Fruit fly (Drosophila melanogaster) whole organism, embryonic: Measurements from ENCODE around the gene Rpn2.

ENCODE experiments used
- Atf3 ChIP-seq: fragments of 200-800 bp; sonication (Bioruptor generic); optimal IDR thresholded peaks from 3 replicates; lab custom pipeline; 2016; ENCODE audit warnings: missing biosample characterization, missing genetic modification characterization
- Bgb ChIP-seq: fragments of 200-800 bp; sonication (Bioruptor generic); IDR thresholded peaks from 2 replicates; pipeline ENCODE4 v1.3.6; 2022; ENCODE audit warnings: missing biosample characterization, missing genetic modification characterization; ENCODE audit not compliant: partially characterized antibody
- CG12769 ChIP-seq: fragments of 200-800 bp; sonication (Bioruptor generic); optimal IDR thresholded peaks from 2 replicates; lab custom pipeline; 2019; ENCODE audit warnings: missing biosample characterization, mild to moderate bottlenecking, missing genetic modification characterization, moderate library complexity
- CG15011 ChIP-seq: fragments of 200-800 bp; sonication (Bioruptor generic); optimal IDR thresholded peaks from 3 replicates; lab custom pipeline; 2018; ENCODE audit warnings: missing biosample characterization, mild to moderate bottlenecking, missing genetic modification characterization
- CG1602 ChIP-seq: fragments of 200-800 bp; sonication (Bioruptor generic); optimal IDR thresholded peaks from 3 replicates; lab custom pipeline; 2016; ENCODE audit warnings: missing biosample characterization, missing genetic modification characterization
- CG1603 ChIP-seq: fragments of 200-800 bp; sonication (Bioruptor generic); optimal IDR thresholded peaks from 2 replicates; lab custom pipeline; 2019; ENCODE audit warnings: missing biosample characterization, mild to moderate bottlenecking, missing genetic modification characterization, moderate library complexity
- CG16779 ChIP-seq: fragments of 200-800 bp; sonication (Bioruptor generic); IDR thresholded peaks from 2 replicates; pipeline ENCODE4 v1.3.6; 2022; ENCODE audit warnings: missing biosample characterization, missing genetic modification characterization
- CG17328 ChIP-seq: fragments of 200-800 bp; sonication (Bioruptor generic); IDR thresholded peaks from 2 replicates; pipeline ENCODE4 v1.3.6; 2022; ENCODE audit warnings: missing biosample characterization, missing genetic modification characterization
- CG17361 ChIP-seq: fragments of 200-800 bp; sonication (Bioruptor generic); IDR thresholded peaks from 3 replicates; pipeline ENCODE4 v1.3.6; 2022; ENCODE audit warnings: missing biosample characterization, missing genetic modification characterization
- CG17802 ChIP-seq: fragments of 200-800 bp; sonication (Bioruptor generic); optimal IDR thresholded peaks from 2 replicates; lab custom pipeline; 2018; ENCODE audit warnings: missing biosample characterization, mild to moderate bottlenecking, missing genetic modification characterization, moderate library complexity
- CG2202 ChIP-seq: fragments of 200-800 bp; sonication (Bioruptor generic); optimal IDR thresholded peaks from 2 replicates; lab custom pipeline; 2018; ENCODE audit warnings: missing biosample characterization, mild to moderate bottlenecking, missing genetic modification characterization
- CG30403 ChIP-seq: fragments of 200-800 bp; sonication (Bioruptor generic); optimal IDR thresholded peaks from 3 replicates; lab custom pipeline; 2016; ENCODE audit warnings: missing biosample characterization, missing genetic modification characterization
- CG31441 ChIP-seq: fragments of 200-800 bp; sonication (Bioruptor generic); IDR thresholded peaks from 2 replicates; pipeline ENCODE4 v1.3.6; 2022; ENCODE audit warnings: missing biosample characterization, missing genetic modification characterization
- CG7357 ChIP-seq: fragments of 200-800 bp; sonication (Bioruptor generic); IDR thresholded peaks from 3 replicates; pipeline ENCODE4 v1.3.6; 2022; ENCODE audit warnings: missing biosample characterization, missing genetic modification characterization
- CG8281 ChIP-seq: fragments of 200-800 bp; sonication (Bioruptor generic); optimal IDR thresholded peaks from 2 replicates; lab custom pipeline; 2018; ENCODE audit warnings: missing biosample characterization, mild to moderate bottlenecking, missing genetic modification characterization, moderate library complexity
- CG8388 ChIP-seq: fragments of 200-800 bp; sonication (Bioruptor generic); optimal IDR thresholded peaks from 2 replicates; lab custom pipeline; 2019; ENCODE audit warnings: missing biosample characterization, mild to moderate bottlenecking, missing genetic modification characterization, moderate library complexity
- CG9876 ChIP-seq: fragments of 200-800 bp; sonication (Bioruptor generic); optimal IDR thresholded peaks from 2 replicates; lab custom pipeline; 2016; ENCODE audit warnings: missing biosample characterization, missing genetic modification characterization
- Doc2 ChIP-seq: fragments of 200-800 bp; sonication (Bioruptor generic); IDR thresholded peaks from 2 replicates; pipeline ENCODE4 v1.3.6; 2022; ENCODE audit warnings: missing biosample characterization, missing genetic modification characterization
- Drgx ChIP-seq: fragments of 200-800 bp; sonication (Bioruptor generic); IDR thresholded peaks from 2 replicates; pipeline ENCODE4 v1.3.6; 2022; ENCODE audit warnings: missing biosample characterization, missing genetic modification characterization
- Eip74EF ChIP-seq, 2 experiments: fragments of 200-800 bp in 1 of 2; fragments of >200 bp in 1 of 2; sonication (Bioruptor generic) in 1 of 2; optimal IDR thresholded peaks; 2 replicates each; lab custom pipeline; 2017 to 2019; ENCODE audit warnings: missing biosample characterization in 2 of 2, missing genetic modification characterization in 2 of 2, mild to moderate bottlenecking in 1 of 2, moderate library complexity in 1 of 2
- Hand ChIP-seq: fragments of 200-800 bp; sonication (Bioruptor generic); optimal IDR thresholded peaks from 2 replicates; lab custom pipeline; 2017; ENCODE audit warnings: mild to moderate bottlenecking, missing biosample characterization, missing genetic modification reagents, missing genetic modification characterization
- Hey ChIP-seq: fragments of 200-800 bp; sonication (Bioruptor generic); optimal IDR thresholded peaks from 3 replicates; lab custom pipeline; 2018; ENCODE audit warnings: missing biosample characterization, mild to moderate bottlenecking, missing genetic modification characterization
- Hmr ChIP-seq: fragments of 200-800 bp; sonication (Bioruptor generic); optimal IDR thresholded peaks from 3 replicates; lab custom pipeline; 2017; ENCODE audit warnings: mild to moderate bottlenecking, missing biosample characterization, missing genetic modification reagents, missing genetic modification characterization
- MTF-1 ChIP-seq: fragments of 200-800 bp; sonication (Bioruptor generic); optimal IDR thresholded peaks from 2 replicates; lab custom pipeline; 2018; ENCODE audit warnings: missing biosample characterization, mild to moderate bottlenecking, missing genetic modification characterization, borderline replicate concordance
- Ravus ChIP-seq: fragments of 200-800 bp; sonication (Bioruptor generic); IDR thresholded peaks from 2 replicates; pipeline ENCODE4 v1.3.6; 2022; ENCODE audit warnings: missing biosample characterization, missing genetic modification characterization
- Scr ChIP-seq: fragments of 200-800 bp; sonication (Bioruptor generic); IDR thresholded peaks from 2 replicates; pipeline ENCODE4 v1.3.6; 2022; ENCODE audit warnings: missing biosample characterization, missing genetic modification characterization; ENCODE audit not compliant: partially characterized antibody
- Taf1 ChIP-seq: fragments of 200-800 bp; sonication (Bioruptor generic); IDR thresholded peaks from 2 replicates; pipeline ENCODE4 v1.3.6; 2022; ENCODE audit warnings: missing biosample characterization, missing genetic modification characterization
- bbx ChIP-seq: fragments of 200-800 bp; sonication (Bioruptor generic); IDR thresholded peaks from 2 replicates; pipeline ENCODE4 v1.3.6; 2022; ENCODE audit warnings: missing biosample characterization, missing genetic modification characterization; ENCODE audit not compliant: partially characterized antibody
- btn ChIP-seq: fragments of 200-800 bp; sonication (Bioruptor generic); optimal IDR thresholded peaks from 2 replicates; lab custom pipeline; 2016; ENCODE audit warnings: missing biosample characterization, missing genetic modification characterization
- cg ChIP-seq: fragments of 200-800 bp; sonication (Bioruptor generic); optimal IDR thresholded peaks from 3 replicates; lab custom pipeline; 2019; ENCODE audit warnings: missing biosample characterization, mild to moderate bottlenecking, missing genetic modification characterization, moderate library complexity
- chm ChIP-seq: fragments of 200-800 bp; sonication (Bioruptor generic); IDR thresholded peaks from 2 replicates; pipeline ENCODE4 v1.3.6; 2022; ENCODE audit warnings: missing biosample characterization, missing genetic modification characterization
- chn ChIP-seq: fragments of 200-800 bp; sonication (Bioruptor generic); optimal IDR thresholded peaks from 2 replicates; lab custom pipeline; 2016; ENCODE audit warnings: missing biosample characterization, missing genetic modification characterization
- da ChIP-seq: fragments of 200-800 bp; sonication (Bioruptor generic); optimal IDR thresholded peaks from 2 replicates; lab custom pipeline; 2016; ENCODE audit warnings: missing biosample characterization, missing genetic modification characterization
- dati ChIP-seq: fragments of 200-800 bp; sonication (Bioruptor generic); IDR thresholded peaks from 2 replicates; pipeline ENCODE4 v1.3.6; 2022; ENCODE audit warnings: missing biosample characterization, missing genetic modification characterization
- dimm ChIP-seq: fragments of 200-800 bp; sonication (Bioruptor generic); IDR thresholded peaks from 2 replicates; pipeline ENCODE4 v1.3.6; 2022; ENCODE audit warnings: missing biosample characterization, missing genetic modification characterization
- dm ChIP-seq: fragments of 200-800 bp; sonication (Bioruptor generic); optimal IDR thresholded peaks from 3 replicates; lab custom pipeline; 2016; ENCODE audit warnings: missing biosample characterization, missing genetic modification characterization
- insv ChIP-seq, 2 experiments: fragments of 200-800 bp; sonication (Bioruptor generic); optimal IDR thresholded peaks; 3 replicates each; lab custom pipeline; 2016 to 2018; ENCODE audit warnings: missing biosample characterization in 2 of 2, missing genetic modification characterization in 2 of 2
- lola ChIP-seq, 3 experiments: fragments of >200 bp in 2 of 3; fragments of 200-800 bp in 1 of 3; sonication (Bioruptor generic) in 1 of 3; optimal IDR thresholded peaks; 2 replicates each; lab custom pipeline; 2017 to 2019; ENCODE audit warnings: missing biosample characterization in 3 of 3, missing genetic modification characterization in 3 of 3, mild to moderate bottlenecking in 1 of 3, moderate library complexity in 1 of 3
- mam ChIP-seq: fragments of 200-800 bp; sonication (Bioruptor generic); optimal IDR thresholded peaks from 3 replicates; lab custom pipeline; 2016; ENCODE audit warnings: missing biosample characterization, missing genetic modification characterization
- nom ChIP-seq: fragments of 200-800 bp; sonication (Bioruptor generic); optimal IDR thresholded peaks from 2 replicates; lab custom pipeline; 2017; ENCODE audit warnings: missing biosample characterization, missing genetic modification characterization, mild to moderate bottlenecking, moderate library complexity, missing genetic modification reagents
- pum ChIP-seq: fragments of 200-800 bp; sonication (Bioruptor generic); optimal IDR thresholded peaks from 2 replicates; lab custom pipeline; 2016; ENCODE audit warnings: missing biosample characterization, missing genetic modification characterization
- repo ChIP-seq: fragments of 200-800 bp; sonication (Bioruptor generic); optimal IDR thresholded peaks from 2 replicates; lab custom pipeline; 2016; ENCODE audit warnings: missing biosample characterization, missing genetic modification characterization
- ro ChIP-seq: fragments of 200-800 bp; sonication (Bioruptor generic); IDR thresholded peaks from 2 replicates; pipeline ENCODE4 v1.3.6; 2022; ENCODE audit warnings: missing biosample characterization, missing genetic modification characterization
- schlank ChIP-seq: fragments of 200-800 bp; sonication (Bioruptor generic); optimal IDR thresholded peaks from 2 replicates; lab custom pipeline; 2018; ENCODE audit warnings: missing biosample characterization, mild to moderate bottlenecking, missing genetic modification characterization
- sens-2 ChIP-seq: fragments of 200-800 bp; sonication (Bioruptor generic); IDR thresholded peaks from 2 replicates; pipeline ENCODE4 v1.3.6; 2022; ENCODE audit warnings: missing biosample characterization, missing genetic modification characterization
- sima ChIP-seq: fragments of 200-800 bp; sonication (Bioruptor generic); optimal IDR thresholded peaks from 2 replicates; lab custom pipeline; 2016; ENCODE audit warnings: missing biosample characterization, missing genetic modification characterization
- slp2 ChIP-seq: fragments of 200-800 bp; sonication (Bioruptor generic); optimal IDR thresholded peaks from 2 replicates; lab custom pipeline; 2016; ENCODE audit warnings: missing biosample characterization, missing genetic modification characterization
- stc ChIP-seq: fragments of 200-800 bp; sonication (Bioruptor generic); IDR thresholded peaks from 2 replicates; pipeline ENCODE4 v1.3.6; 2022; ENCODE audit warnings: missing biosample characterization, missing genetic modification characterization
- vvl ChIP-seq: fragments of 200-800 bp; sonication (Bioruptor generic); IDR thresholded peaks from 2 replicates; pipeline ENCODE4 v1.3.6; 2022; ENCODE audit warnings: missing biosample characterization, missing genetic modification characterization

The Rpn2 gene

dm6 chr3R:29112398-29113150 lies 40.8 kb upstream of the Rpn2 start, which contains the start of the genes alpha-Man-Ib and Pdhb (continued):
- TF ChIP-seq vvl (GFP tag; lab: Robert Waterston, UW), result peak; percentile 87
- TF ChIP-seq CG1603 (tag; lab: Kevin White, UChicago), result peak; percentile 56
- peak; percentile 58 for TF ChIP-seq Taf1 (GFP tag; lab: Robert Waterston, UW)
- peak; percentile 45; the same call in 1 of the 2 replicates for TF ChIP-seq Drgx (GFP tag; lab: Robert Waterston, UW)
- no peak for TF ChIP-seq bbx
- TF ChIP-seq lola (GFP tag; optimal IDR thresholded peaks at IDR 0.05; lab: Kevin White, UChicago), result peak in 1 of 3 experiments; percentile 77
- no peak for TF ChIP-seq Hey (tag; lab: Kevin White, UChicago)
- no peak for TF ChIP-seq Doc2 (GFP tag; lab: Robert Waterston, UW)
- peak; percentile 89 for TF ChIP-seq CG30403 (GFP tag; lab: Kevin White, UChicago)
- no peak for TF ChIP-seq repo (GFP tag; lab: Kevin White, UChicago)
- TF ChIP-seq dimm (GFP tag; lab: Robert Waterston, UW), result no peak
- TF ChIP-seq chn, result peak; percentile 66
- TF ChIP-seq Bgb (GFP tag; lab: Robert Waterston, UW), result no peak
- no peak for TF ChIP-seq sima (GFP tag; lab: Kevin White, UChicago)
- no peak for TF ChIP-seq Atf3 (GFP tag; lab: Kevin White, UChicago)
- TF ChIP-seq insv (GFP tag; optimal IDR thresholded peaks at IDR 0.05; lab: Kevin White, UChicago), result peak in 1 of 2 experiments; percentile 51
- peak; percentile 50; the same call in 1 of the 2 replicates for TF ChIP-seq ro
- TF ChIP-seq CG2202 (tag; lab: Kevin White, UChicago), result peak; percentile 20
- 0 out of 2 replicates have a peak, but pooled peaks have one; percentile 34 for TF ChIP-seq chm (GFP tag; lab: Robert Waterston, UW)
- TF ChIP-seq dati, result no peak
- peak; percentile 57; the same call in 1 of the 2 replicates for TF ChIP-seq sens-2
- TF ChIP-seq CG1602 (GFP tag; lab: Kevin White, UChicago), result peak; percentile 81
- peak; percentile 74 for TF ChIP-seq mam (GFP tag; lab: Kevin White, UChicago)
- TF ChIP-seq dm (GFP tag; lab: Kevin White, UChicago), result no peak
- TF ChIP-seq CG12769 (tag; lab: Kevin White, UChicago), result no peak
- TF ChIP-seq CG17802, result peak; percentile 42
- peak; percentile 45 for TF ChIP-seq nom (GFP tag; lab: Kevin White, UChicago)
- no peak for TF ChIP-seq btn (GFP tag; lab: Kevin White, UChicago)
- TF ChIP-seq CG15011 (GFP tag; lab: Kevin White, UChicago), result no peak
- peak; percentile 62 for TF ChIP-seq pum (GFP tag; lab: Kevin White, UChicago)
- peak; percentile 37; the same call in 1 of the 2 replicates for TF ChIP-seq Scr (GFP tag; lab: Robert Waterston, UW)
- peak; percentile 35 for TF ChIP-seq schlank (tag; lab: Kevin White, UChicago)
- TF ChIP-seq stc (GFP tag; lab: Robert Waterston, UW), result peak; percentile 75
- TF ChIP-seq da (GFP tag; lab: Kevin White, UChicago), result no peak
- peak; percentile 10 for TF ChIP-seq slp2
- TF ChIP-seq cg (GFP tag; lab: Kevin White, UChicago), result no peak
- TF ChIP-seq CG17328 (GFP tag; lab: Robert Waterston, UW), result peak; percentile 64
- peak; percentile 11 for TF ChIP-seq CG17361 (GFP tag; lab: Robert Waterston, UW)
- no peak for TF ChIP-seq CG8281 (tag; lab: Kevin White, UChicago)
- no peak for TF ChIP-seq Ravus (GFP tag; lab: Robert Waterston, UW)
- TF ChIP-seq Hmr (GFP tag; lab: Kevin White, UChicago), result peak; percentile 80
- no peak for TF ChIP-seq Eip74EF (GFP tag; optimal IDR thresholded peaks at IDR 0.05; lab: Kevin White, UChicago)
- TF ChIP-seq CG16779 (GFP tag; lab: Robert Waterston, UW), result peak; percentile 64; the same call in 1 of the 2 replicates
- no peak; the same call in 1 of the 2 replicates for TF ChIP-seq CG31441
- TF ChIP-seq MTF-1 (GFP tag; lab: Kevin White, UChicago), result peak; percentile 48
- peak; percentile 67 for TF ChIP-seq CG8388 (GFP tag; lab: Kevin White, UChicago)
- peak; percentile 59 for TF ChIP-seq CG9876
- peak; percentile 75 for TF ChIP-seq CG7357 (GFP tag; lab: Robert Waterston, UW)
- TF ChIP-seq Hand, result no peak
